Worm (Caenorhabditis elegans) whole organism, L2 larva: ENCODE measurements around the gene C33B4.4.

ENCODE experiments used
- C34F6.9 ChIP-seq: fragments of 150-350 bp; optimal IDR thresholded peaks from 2 replicates; lab custom pipeline; 2014; ENCODE audit warnings: missing biosample characterization, missing genetic modification characterization
- Y55F3AM.14 ChIP-seq: fragments of 200-800 bp; sonication (Bioruptor generic); optimal IDR thresholded peaks from 2 replicates; lab custom pipeline; 2018; ENCODE audit warnings: mild to moderate bottlenecking, missing genetic modification characterization, missing compliant biosample characterization
- aly-2 ChIP-seq: fragments of 150-350 bp; optimal IDR thresholded peaks from 2 replicates; lab custom pipeline; 2014; ENCODE audit warnings: missing biosample characterization, missing genetic modification characterization
- ama-1 ChIP-seq: fragments of 150-350 bp; optimal IDR thresholded peaks from 2 replicates; lab custom pipeline; 2018; ENCODE audit warnings: inconsistent platforms
- blmp-1 ChIP-seq: sonication (generic microtip); optimal IDR thresholded peaks from 2 replicates; lab custom pipeline; 2017; ENCODE audit warnings: missing genetic modification characterization, mild to moderate bottlenecking, missing compliant biosample characterization, antibody characterized with exemption, moderate library complexity; ENCODE audit not compliant: insufficient read depth
- ceh-16 ChIP-seq: fragments of 150-350 bp; optimal IDR thresholded peaks from 2 replicates; lab custom pipeline; 2014; ENCODE audit warnings: missing biosample characterization, missing genetic modification characterization
- ceh-82 ChIP-seq: fragments of 150-350 bp; optimal IDR thresholded peaks from 2 replicates; lab custom pipeline; 2014; ENCODE audit warnings: missing biosample characterization, missing genetic modification characterization
- egl-27 ChIP-seq: sonication (generic microtip); optimal IDR thresholded peaks from 3 replicates; lab custom pipeline; 2017; ENCODE audit warnings: missing biosample characterization, missing genetic modification reagents, missing genetic modification characterization
- elt-3 ChIP-seq: sonication (generic microtip); optimal IDR thresholded peaks from 2 replicates; lab custom pipeline; 2017; ENCODE audit warnings: missing biosample characterization, missing genetic modification characterization
- lin-13 ChIP-seq: fragments of 150-350 bp; optimal IDR thresholded peaks from 2 replicates; lab custom pipeline; 2014; ENCODE audit warnings: missing biosample characterization, missing genetic modification reagents, missing genetic modification characterization
- lin-39 ChIP-seq: fragments of 150-350 bp; optimal IDR thresholded peaks from 2 replicates; lab custom pipeline; 2014; ENCODE audit warnings: missing biosample characterization, missing genetic modification reagents, missing genetic modification characterization
- mab-5 ChIP-seq: fragments of 150-350 bp; optimal IDR thresholded peaks from 2 replicates; lab custom pipeline; 2014; ENCODE audit warnings: missing biosample characterization, missing genetic modification characterization
- nhr-10 ChIP-seq: sonication (generic microtip); optimal IDR thresholded peaks from 2 replicates; lab custom pipeline; 2017; ENCODE audit warnings: missing biosample characterization, missing genetic modification characterization
- nhr-11 ChIP-seq: fragments of 150-350 bp; optimal IDR thresholded peaks from 2 replicates; lab custom pipeline; 2014; ENCODE audit warnings: missing biosample characterization, missing genetic modification characterization
- nhr-12 ChIP-seq: fragments of 150-350 bp; optimal IDR thresholded peaks from 2 replicates; lab custom pipeline; 2014; ENCODE audit warnings: missing biosample characterization, missing genetic modification characterization
- nhr-21 ChIP-seq: fragments of 150-350 bp; optimal IDR thresholded peaks from 2 replicates; lab custom pipeline; 2014; ENCODE audit warnings: missing biosample characterization, missing genetic modification characterization
- nhr-23 ChIP-seq: fragments of 150-350 bp; optimal IDR thresholded peaks from 2 replicates; lab custom pipeline; 2014; ENCODE audit warnings: missing biosample characterization, missing genetic modification reagents, missing genetic modification characterization
- peb-1 ChIP-seq: fragments of 150-350 bp; optimal IDR thresholded peaks from 2 replicates; lab custom pipeline; 2014; ENCODE audit warnings: missing biosample characterization, missing genetic modification characterization
- sem-4 ChIP-seq: fragments of 150-350 bp; optimal IDR thresholded peaks from 2 replicates; lab custom pipeline; 2014; ENCODE audit warnings: missing biosample characterization, missing genetic modification reagents, missing genetic modification characterization
- sma-3 ChIP-seq: sonication (generic microtip); optimal IDR thresholded peaks from 2 replicates; lab custom pipeline; 2016; ENCODE audit warnings: missing genetic modification reagents, missing genetic modification characterization, missing compliant biosample characterization
- sma-9 ChIP-seq, 2 experiments: fragments of 150-350 bp in 1 of 2; sonication (generic microtip) in 1 of 2; optimal IDR thresholded peaks; 2 replicates each; lab custom pipeline; 2014 to 2016; ENCODE audit warnings: missing genetic modification characterization in 2 of 2, mild to moderate bottlenecking in 1 of 2, missing biosample characterization in 1 of 2, missing compliant biosample characterization in 1 of 2, missing genetic modification reagents in 1 of 2, moderate library complexity in 1 of 2
- snpc-4 ChIP-seq: fragments of 150-350 bp; optimal IDR thresholded peaks from 2 replicates; lab custom pipeline; 2014; ENCODE audit warnings: missing biosample characterization, missing genetic modification characterization
- unc-39 ChIP-seq: fragments of 150-350 bp; optimal IDR thresholded peaks from 2 replicates; lab custom pipeline; 2014; ENCODE audit warnings: missing biosample characterization, missing genetic modification characterization
- unc-55 ChIP-seq: fragments of 150-350 bp; sonication (generic microtip); optimal IDR thresholded peaks from 3 replicates; lab custom pipeline; 2014; ENCODE audit warnings: missing biosample characterization, missing genetic modification reagents, missing genetic modification characterization
- unc-62 ChIP-seq: fragments of 150-350 bp; optimal IDR thresholded peaks from 2 replicates; lab custom pipeline; 2014; ENCODE audit warnings: missing biosample characterization, missing genetic modification reagents, missing genetic modification characterization
- zag-1 ChIP-seq: fragments of 150-350 bp; optimal IDR thresholded peaks from 2 replicates; lab custom pipeline; 2014; ENCODE audit warnings: missing biosample characterization, missing genetic modification characterization

Gene C33B4.4

ce11 chrII:11336640-11337241, 46.5 kb downstream of the C33B4.4 start:
- no peak for TF ChIP-seq sma-3 (GFP tag; lab: Kevin White, UChicago)

ce11 chrII:11336163-11336562, 47.1 kb downstream of the C33B4.4 start:
- TF ChIP-seq ama-1 (lab: Kevin White, UChicago) (peak; percentile 28), nhr-21 (tag; lab: Kevin White, UChicago) (peak; percentile 44), nhr-23 (tag; lab: Kevin White, UChicago) (no peak), egl-27 (tag; lab: Kevin White, UChicago) (no peak), blmp-1 (tag; lab: Kevin White, UChicago) (no peak)

ce11 chrII:11335670-11336069, 47.6 kb downstream of the C33B4.4 start:
- TF ChIP-seq ceh-16 (tag; lab: Kevin White, UChicago) (no peak), zag-1 (tag; lab: Kevin White, UChicago) (peak; percentile 63), lin-39 (tag; lab: Kevin White, UChicago) (no peak), unc-55 (GFP tag; lab: Kevin White, UChicago) (peak; percentile 68), nhr-10 (no peak), C34F6.9 (tag; lab: Kevin White, UChicago) (peak; percentile 38), unc-39 (tag; lab: Kevin White, UChicago) (no peak), ceh-82 (tag; lab: Kevin White, UChicago) (no peak), nhr-11 (tag; lab: Kevin White, UChicago) (no peak)
- TF ChIP-seq, all 48 proteins: peak for 3

ce11 chrII:11333846-11334638, 49.2 kb downstream of the C33B4.4 start:
- no peak for TF ChIP-seq nhr-12 (tag; lab: Kevin White, UChicago)
- no peak for TF ChIP-seq lin-39 (tag; lab: Kevin White, UChicago)
- TF ChIP-seq unc-62 = no peak
- peak; percentile 6 for TF ChIP-seq sma-9 (GFP tag; optimal IDR thresholded peaks at IDR 0.05; lab: Kevin White, UChicago)
- TF ChIP-seq sma-9 (tag; optimal IDR thresholded peaks at IDR 0.05; lab: Kevin White, UChicago) = no peak
- TF ChIP-seq Y55F3AM.14 (GFP tag; lab: Kevin White, UChicago) = no peak
- no peak for TF ChIP-seq mab-5 (tag; lab: Kevin White, UChicago)
- TF ChIP-seq lin-13 (GFP tag; lab: Kevin White, UChicago) = no peak
- no peak for TF ChIP-seq sem-4 (tag; lab: Kevin White, UChicago)
- peak; percentile 54 for TF ChIP-seq snpc-4 (tag; lab: Kevin White, UChicago)
- no peak for TF ChIP-seq aly-2
- no peak for TF ChIP-seq peb-1 (tag; lab: Kevin White, UChicago)
- TF ChIP-seq ceh-82 (tag; lab: Kevin White, UChicago) = no peak

- TF ChIP-seq unc-55 (GFP tag; lab: Kevin White, UChicago) (peak; percentile 28), ceh-16 (tag; lab: Kevin White, UChicago) (no peak)
Measured at ce11 chrII:11333375-11333774, 49.9 kb downstream of the C33B4.4 start.

ce11 chrII:11329021-11329479, 54.2 kb downstream of the C33B4.4 start, which contains the start of gene tag-180:
TSS of gene tag-180 (minus strand) at chrII:11329429.
- TF ChIP-seq C34F6.9 (tag; lab: Kevin White, UChicago) (peak; percentile 22), elt-3 (no peak), aly-2 (no peak), nhr-11 (tag; lab: Kevin White, UChicago) (no peak)
- TF ChIP-seq, all 48 proteins: peak for 1
